Worm (Caenorhabditis elegans): ENCODE results near the gene K10H10.6.

The K10H10.6 gene

ce11 chrII:14496809-14497208, 6.3 kb upstream of the K10H10.6 start (continued):
- peak; percentile 50 for TF ChIP-seq F16B12.6 (tag; optimal IDR thresholded peaks at IDR 0.05)
- peak; percentile 7 for TF ChIP-seq pqm-1 (tag; optimal IDR thresholded peaks at IDR 0.05)
- peak; percentile 7 for TF ChIP-seq C04F5.9 (tag; optimal IDR thresholded peaks at IDR 0.05)
- TF ChIP-seq lin-14 (GFP tag; optimal IDR thresholded peaks at IDR 0.05): peak; percentile 69
- TF ChIP-seq lin-15B (tag; optimal IDR thresholded peaks at IDR 0.05): no peak
- no peak for TF ChIP-seq nhr-76 (tag; optimal IDR thresholded peaks at IDR 0.05)
- peak; percentile 97 for TF ChIP-seq nhr-77 (tag; optimal IDR thresholded peaks at IDR 0.05)
- peak; percentile 72 for TF ChIP-seq hpl-2 (GFP tag; optimal IDR thresholded peaks at IDR 0.05)
- peak; percentile 66 to 68 for TF ChIP-seq efl-1 (optimal IDR thresholded peaks at IDR 0.05)
- peak; percentile 53 to 96 for TF ChIP-seq efl-1 (GFP tag; optimal IDR thresholded peaks at IDR 0.05 in 1 of 2)
- peak; percentile 74 for TF ChIP-seq swsn-7 (tag; optimal IDR thresholded peaks at IDR 0.05)
- no peak for TF ChIP-seq unc-30 (tag; optimal IDR thresholded peaks at IDR 0.05)
- no peak for TF ChIP-seq mab-9 (GFP tag; IDR thresholded peaks at IDR 0.05)
- peak; percentile 56 for TF ChIP-seq jun-1 (tag; optimal IDR thresholded peaks at IDR 0.05)
- peak; percentile 44 for TF ChIP-seq mef-2 (tag; optimal IDR thresholded peaks at IDR 0.05)
- no peak for TF ChIP-seq unc-62 (GFP tag; optimal IDR thresholded peaks at IDR 0.05)
- TF ChIP-seq pag-3 (tag; optimal IDR thresholded peaks at IDR 0.05; ENCODE audit: borderline replicate concordance, insufficient read depth): no peak
- no peak for TF ChIP-seq fkh-4 (tag; optimal IDR thresholded peaks at IDR 0.05; ENCODE audit: borderline replicate concordance)
- no peak for TF ChIP-seq efl-3 (GFP tag; optimal IDR thresholded peaks at IDR 0.05)
- TF ChIP-seq skn-1 (tag; optimal IDR thresholded peaks at IDR 0.05): peak; percentile 97
- TF ChIP-seq egl-13 (tag; optimal IDR thresholded peaks at IDR 0.05): peak; percentile 40
- TF ChIP-seq irx-1 (tag; optimal IDR thresholded peaks at IDR 0.05): peak; percentile 58
- TF ChIP-seq aha-1 (tag; optimal IDR thresholded peaks at IDR 0.05): peak; percentile 45
- peak; percentile 93 for TF ChIP-seq C16A3.4 (tag; optimal IDR thresholded peaks at IDR 0.05)
- TF ChIP-seq egl-27 (tag; optimal IDR thresholded peaks at IDR 0.05): peak; percentile 22 to 50
- peak; percentile 82 for TF ChIP-seq mep-1 (tag; optimal IDR thresholded peaks at IDR 0.05)
- TF ChIP-seq lsy-2 (tag; optimal IDR thresholded peaks at IDR 0.05): peak; percentile 67 to 92
- peak in 1 of 2 experiments; percentile 86 for TF ChIP-seq mdl-1 (tag; optimal IDR thresholded peaks at IDR 0.05)
- peak; percentile 88 for TF ChIP-seq snu-23 (GFP tag; optimal IDR thresholded peaks at IDR 0.05)
- no peak for TF ChIP-seq Y116A8C.19 (tag; optimal IDR thresholded peaks at IDR 0.05; ENCODE audit: borderline replicate concordance)
- TF ChIP-seq nhr-19 (GFP tag; conservative IDR thresholded peaks at IDR 0.05): peak; percentile 79
- no peak for TF ChIP-seq alr-1 (tag; optimal IDR thresholded peaks at IDR 0.05; ENCODE audit: borderline replicate concordance)
- peak; percentile 53 for TF ChIP-seq ceh-90 (tag; optimal IDR thresholded peaks at IDR 0.05)
- TF ChIP-seq unc-98 (GFP tag; IDR thresholded peaks at IDR 0.05): no peak
- TF ChIP-seq grh-1 (GFP tag; IDR thresholded peaks at IDR 0.05): peak; percentile 47; the same call in 1 of the 2 replicates
- peak in 3 of 6 experiments; percentile 32 to 83 (median 55) for TF ChIP-seq elt-3 (tag; optimal IDR thresholded peaks at IDR 0.05)
- TF ChIP-seq lin-35 (GFP tag; optimal IDR thresholded peaks at IDR 0.05): peak; percentile 56 to 85
- TF ChIP-seq fos-1 (tag; optimal IDR thresholded peaks at IDR 0.05): peak; percentile 77
- peak; percentile 66 for TF ChIP-seq aly-2 (tag; optimal IDR thresholded peaks at IDR 0.05)
- no peak for TF ChIP-seq ceh-63 (GFP tag; optimal IDR thresholded peaks at IDR 0.05)
- peak; percentile 30 for TF ChIP-seq zip-4 (GFP tag; optimal IDR thresholded peaks at IDR 0.05)
- no peak for TF ChIP-seq sptf-1 (tag; optimal IDR thresholded peaks at IDR 0.05)
- TF ChIP-seq blmp-1 (tag; optimal IDR thresholded peaks at IDR 0.05): peak; percentile 76
- peak; percentile 33 for TF ChIP-seq unc-86 (tag; optimal IDR thresholded peaks at IDR 0.05)

ce11 chrII:14497848-14498247, 5.2 kb upstream of the K10H10.6 start, which contains the start of gene dhs-8:
dhs-8 (plus strand) TSS chrII:14498026.
- TF ChIP-seq nhr-11 (tag; optimal IDR thresholded peaks at IDR 0.05) (no peak), fkh-10 (GFP tag; optimal IDR thresholded peaks at IDR 0.05) (no peak), unc-98 (GFP tag; IDR thresholded peaks at IDR 0.05) (no peak), zip-4 (GFP tag; optimal IDR thresholded peaks at IDR 0.05) (no peak), snu-23 (GFP tag; optimal IDR thresholded peaks at IDR 0.05) (peak; percentile 41), ceh-88 (GFP tag; IDR thresholded peaks at IDR 0.05) (no peak), vab-15 (tag; optimal IDR thresholded peaks at IDR 0.05) (no peak), elt-2 (tag; optimal IDR thresholded peaks at IDR 0.05) (no peak), skn-1 (tag; optimal IDR thresholded peaks at IDR 0.05) (peak; percentile 87), sptf-1 (tag; optimal IDR thresholded peaks at IDR 0.05) (no peak), alr-1 (tag; optimal IDR thresholded peaks at IDR 0.05; ENCODE audit: borderline replicate concordance) (no peak), ceh-82 (tag; optimal IDR thresholded peaks at IDR 0.05) (no peak), lin-14 (GFP tag; optimal IDR thresholded peaks at IDR 0.05) (no peak), lin-39 (tag; optimal IDR thresholded peaks at IDR 0.05) (no peak), unc-130 (tag; optimal IDR thresholded peaks at IDR 0.05) (no peak), pag-3 (tag; optimal IDR thresholded peaks at IDR 0.05; ENCODE audit: borderline replicate concordance, insufficient read depth) (no peak), xbp-1 (tag; optimal IDR thresholded peaks at IDR 0.05) (no peak), fkh-8 (tag; optimal IDR thresholded peaks at IDR 0.05) (no peak)

Measured in whole organism, L1 larva.